Worm (Caenorhabditis elegans): ENCODE measurements around the gene Y40C7B.4.
A peak's percentile ranks its signal among the peaks of the same experiment; 100 is the strongest.

Y40C7B.4 gene

DNA sequence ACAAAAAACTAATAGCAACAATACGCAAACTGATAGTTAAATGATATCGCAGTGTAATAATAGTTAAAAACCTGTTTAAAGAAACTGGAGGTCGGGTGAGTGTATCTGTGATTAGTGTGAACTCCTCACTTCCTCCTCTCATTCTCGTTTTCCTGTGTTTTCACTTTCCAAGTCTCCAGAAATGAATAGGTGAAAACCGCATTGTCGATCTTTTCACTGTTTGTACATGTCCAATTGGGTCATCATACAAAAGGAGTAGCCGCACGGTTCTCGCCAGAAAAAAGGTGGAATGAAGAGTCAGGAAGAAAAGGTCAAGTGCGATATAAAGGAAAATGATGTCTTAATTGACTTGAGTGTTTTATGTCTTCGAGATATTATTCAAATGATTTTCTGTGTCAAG lies 45.1 kb downstream of the Y40C7B.4 start:
- no peak for TF ChIP-seq zfp-3 (GFP tag; conservative IDR thresholded peaks at IDR 0.05)
- TF ChIP-seq unc-62 (GFP tag; optimal IDR thresholded peaks at IDR 0.05 in 1 of 2): no peak
- TF ChIP-seq unc-62 (tag; optimal IDR thresholded peaks at IDR 0.05): no peak
- no peak for TF ChIP-seq hlh-30 (tag; optimal IDR thresholded peaks at IDR 0.05; ENCODE audit: insufficient read depth)
- no peak for TF ChIP-seq ZK337.2 (GFP tag; IDR thresholded peaks at IDR 0.05)
- TF ChIP-seq cey-2 (tag; optimal IDR thresholded peaks at IDR 0.05; ENCODE audit: borderline replicate concordance, insufficient read depth): no peak

DNA sequence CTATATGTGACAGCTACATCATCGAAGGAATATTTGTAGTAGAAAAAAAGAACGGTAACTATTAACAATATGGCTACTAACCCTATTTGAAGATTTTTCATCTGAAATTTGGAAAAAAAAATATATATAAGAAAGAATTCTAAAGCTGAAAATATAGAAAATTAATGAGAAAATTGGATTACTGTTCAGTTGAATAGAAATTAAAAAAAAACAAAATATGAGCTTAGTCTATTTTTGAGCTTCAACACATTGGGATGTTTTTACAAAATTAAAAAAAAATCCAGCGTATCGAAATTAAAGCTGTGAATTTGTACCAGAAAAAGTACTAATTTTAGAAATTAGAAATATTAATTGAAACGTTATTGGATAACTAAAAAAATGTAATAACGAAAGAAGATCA lies 47.3 kb downstream of the Y40C7B.4 start, which contains the start of gene T08G2.2:
TSS of gene T08G2.2 (minus strand) at position 101 of the 400 bp plus-strand sequence.
- TF ChIP-seq Y75B8A.6 (GFP tag; IDR thresholded peaks at IDR 0.05) (no peak), aha-1 (tag) (peak; percentile 83)

Measured in whole organism, L4 larva.